Fruit fly (Drosophila melanogaster): ENCODE data around the gene slx1.

The slx1 gene

DNA sequence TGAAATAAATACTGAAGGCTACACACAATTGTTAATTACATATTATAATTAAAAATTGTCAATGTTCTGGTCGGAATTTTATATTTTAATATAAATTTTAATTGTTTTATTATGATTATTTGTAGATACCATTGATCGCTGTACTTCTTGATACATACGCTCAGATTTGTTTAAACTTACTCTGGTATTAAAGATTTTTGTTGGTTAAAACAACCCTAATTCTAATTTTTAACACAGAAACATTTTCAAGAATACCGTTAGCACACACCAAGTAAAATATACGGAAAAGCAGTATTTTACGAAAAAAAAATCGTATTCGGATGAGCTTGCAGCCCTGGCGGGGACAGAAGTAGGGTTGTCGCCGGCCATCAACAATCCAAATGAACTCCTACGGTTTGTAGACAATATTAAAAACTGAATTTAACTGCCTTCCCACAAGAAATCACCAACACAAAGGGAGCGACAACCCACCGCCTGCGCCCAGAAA, at the start of gene slx1, which contains the start of the genes CG9775 and MED31 (continued):
- peak; percentile 72 for TF ChIP-seq Dek (tag; optimal IDR thresholded peaks at IDR 0.05)
- TF ChIP-seq YL-1 (GFP tag; optimal IDR thresholded peaks at IDR 0.05) = peak; percentile 74
- TF ChIP-seq dimm (GFP tag; IDR thresholded peaks at IDR 0.05) = 0 out of 2 replicates have a peak, but pooled peaks have one; percentile 7
- peak; percentile 68 for TF ChIP-seq E2f1 (GFP tag; IDR thresholded peaks at IDR 0.05)
- peak; percentile 88 for TF ChIP-seq phol (tag; optimal IDR thresholded peaks at IDR 0.05)
- peak; percentile 64 for TF ChIP-seq CG10209 (GFP tag; optimal IDR thresholded peaks at IDR 0.05)
- TF ChIP-seq Jarid2 (GFP tag; optimal IDR thresholded peaks at IDR 0.05) = no peak
- TF ChIP-seq D19B (GFP tag; optimal IDR thresholded peaks at IDR 0.05) = peak; percentile 65
- TF ChIP-seq cato (GFP tag; optimal IDR thresholded peaks at IDR 0.05; ENCODE audit: borderline replicate concordance) = peak; percentile 36
- peak; percentile 81 for TF ChIP-seq PHDP (tag; optimal IDR thresholded peaks at IDR 0.05)
- no peak for TF ChIP-seq CG1792 (GFP tag; optimal IDR thresholded peaks at IDR 0.05)
- peak; percentile 45; the same call in 1 of the 2 replicates for TF ChIP-seq CG6272 (GFP tag; IDR thresholded peaks at IDR 0.05)
- TF ChIP-seq CG7963 (GFP tag; IDR thresholded peaks at IDR 0.05; ENCODE audit: partially characterized antibody) = no peak
- TF ChIP-seq Hr39 (optimal IDR thresholded peaks at IDR 0.05) = no peak
- TF ChIP-seq CG7357 (GFP tag; IDR thresholded peaks at IDR 0.05) = peak; percentile 70
- no peak for TF ChIP-seq gro (GFP tag; optimal IDR thresholded peaks at IDR 0.05)
- TF ChIP-seq CG31365 (tag; optimal IDR thresholded peaks at IDR 0.05) = no peak
- TF ChIP-seq tin (GFP tag; optimal IDR thresholded peaks at IDR 0.05) = peak; percentile 78
- TF ChIP-seq bsh (GFP tag; optimal IDR thresholded peaks at IDR 0.05) = peak in 1 of 2 experiments; percentile 77
- peak; percentile 85 for TF ChIP-seq Abd-B (GFP tag; optimal IDR thresholded peaks at IDR 0.05)
- peak; percentile 45 for TF ChIP-seq BEAF-32 (GFP tag; optimal IDR thresholded peaks at IDR 0.05)
- TF ChIP-seq CG31441 (GFP tag; IDR thresholded peaks at IDR 0.05) = peak; percentile 90
- TF ChIP-seq CG17359 (tag; optimal IDR thresholded peaks at IDR 0.05) = peak; percentile 80
- peak; percentile 21 for TF ChIP-seq CrebB (tag; optimal IDR thresholded peaks at IDR 0.05)
- peak; percentile 48; the same call in 1 of the 3 replicates for TF ChIP-seq B-H1 (GFP tag; IDR thresholded peaks at IDR 0.05)
- TF ChIP-seq CG10431 (GFP tag; optimal IDR thresholded peaks at IDR 0.05) = peak; percentile 33
- no peak for TF ChIP-seq abd-A (tag; optimal IDR thresholded peaks at IDR 0.05)
- TF ChIP-seq CG14710 (tag; optimal IDR thresholded peaks at IDR 0.05) = peak; percentile 87
- TF ChIP-seq peb (GFP tag; IDR thresholded peaks at IDR 0.05) = no peak; the same call in 1 of the 2 replicates
- peak; percentile 51; the same call in 3 of the 4 replicates for TF ChIP-seq Gug (GFP tag; IDR thresholded peaks at IDR 0.05)
- no peak for TF ChIP-seq CG6813 (GFP tag; optimal IDR thresholded peaks at IDR 0.05)
- TF ChIP-seq CG5180 (GFP tag; optimal IDR thresholded peaks at IDR 0.05) = peak; percentile 14
- TF ChIP-seq CG7987 (GFP tag; optimal IDR thresholded peaks at IDR 0.05) = no peak
- no peak for TF ChIP-seq NK7.1 (GFP tag; optimal IDR thresholded peaks at IDR 0.05)
- TF ChIP-seq Taf1 (GFP tag; IDR thresholded peaks at IDR 0.05) = peak; percentile 40; the same call in 1 of the 2 replicates
- TF ChIP-seq Sry-δ (GFP tag; optimal IDR thresholded peaks at IDR 0.05) = no peak
- peak; percentile 5 for TF ChIP-seq CG1647 (GFP tag; optimal IDR thresholded peaks at IDR 0.05)
- TF ChIP-seq CG17385 (GFP tag; optimal IDR thresholded peaks at IDR 0.05) = peak; percentile 64
- peak; percentile 28 for TF ChIP-seq CG6765 (GFP tag; optimal IDR thresholded peaks at IDR 0.05)
- peak; percentile 22 for TF ChIP-seq CG3065 (GFP tag; optimal IDR thresholded peaks at IDR 0.05)
- TF ChIP-seq CG10274 (GFP tag; optimal IDR thresholded peaks at IDR 0.05) = no peak
- TF ChIP-seq Hmr (GFP tag; optimal IDR thresholded peaks at IDR 0.05) = peak; percentile 81
- TF ChIP-seq Drgx (GFP tag; IDR thresholded peaks at IDR 0.05) = peak; percentile 63; the same call in 1 of the 2 replicates
- TF ChIP-seq fd102C (GFP tag; optimal IDR thresholded peaks at IDR 0.05) = no peak
- TF ChIP-seq CG34422 (GFP tag; IDR thresholded peaks at IDR 0.05) = peak; percentile 68
- TF ChIP-seq Max (GFP tag; optimal IDR thresholded peaks at IDR 0.05) = peak; percentile 66
- no peak for TF ChIP-seq otp (GFP tag; IDR thresholded peaks at IDR 0.05)
- TF ChIP-seq Neu2 (GFP tag; optimal IDR thresholded peaks at IDR 0.05; ENCODE audit: borderline replicate concordance) = no peak
- TF ChIP-seq Scr (GFP tag; IDR thresholded peaks at IDR 0.05; ENCODE audit: partially characterized antibody) = 0 out of 2 replicates have a peak, but pooled peaks have one; percentile 28
